Worm (Caenorhabditis elegans) whole organism, L3 larva: ENCODE data around the gene Y57G11C.1144.
A peak's percentile ranks its signal among the peaks of the same experiment; 100 is the strongest.

Experiments used
- aly-2 ChIP-seq: fragments of 150-350 bp; optimal IDR thresholded peaks from 2 replicates; lab custom pipeline; 2014; ENCODE audit warnings: missing biosample characterization, missing genetic modification characterization
- ama-1 ChIP-seq: fragments of 150-350 bp; optimal IDR thresholded peaks from 2 replicates; lab custom pipeline; 2018
- ceh-16 ChIP-seq: sonication (generic microtip); optimal IDR thresholded peaks from 2 replicates; lab custom pipeline; 2017; ENCODE audit warnings: missing biosample characterization, missing genetic modification characterization
- ceh-28 ChIP-seq: fragments of 150-350 bp; optimal IDR thresholded peaks from 2 replicates; lab custom pipeline; 2014; ENCODE audit warnings: missing biosample characterization, missing genetic modification reagents, missing genetic modification characterization
- ceh-82 ChIP-seq: fragments of 150-350 bp; optimal IDR thresholded peaks from 2 replicates; lab custom pipeline; 2014; ENCODE audit warnings: missing biosample characterization, missing genetic modification characterization
- ceh-9 ChIP-seq: sonication (generic microtip); optimal IDR thresholded peaks from 2 replicates; lab custom pipeline; 2018; ENCODE audit warnings: missing biosample characterization, missing genetic modification characterization
- daf-12 ChIP-seq: fragments of 150-350 bp; optimal IDR thresholded peaks from 2 replicates; lab custom pipeline; 2014; ENCODE audit warnings: missing biosample characterization, missing genetic modification reagents, missing genetic modification characterization
- egl-5 ChIP-seq: fragments of 150-350 bp; optimal IDR thresholded peaks from 2 replicates; lab custom pipeline; 2017; ENCODE audit warnings: missing biosample characterization, missing genetic modification reagents, missing genetic modification characterization, inconsistent platforms
- elt-1 ChIP-seq: fragments of 150-350 bp; optimal IDR thresholded peaks from 2 replicates; lab custom pipeline; 2014; ENCODE audit warnings: missing biosample characterization, missing genetic modification characterization
- elt-3 ChIP-seq, 3 experiments: fragments of 150-350 bp in 1 of 3; sonication (generic microtip) in 2 of 3; optimal IDR thresholded peaks; 2 replicates in 2 of 3; 4 replicates in 1 of 3; lab custom pipeline; 2014 to 2017; ENCODE audit warnings: missing biosample characterization in 3 of 3, missing genetic modification characterization in 3 of 3
- eor-1 ChIP-seq, 2 experiments: fragments of 150-350 bp; optimal IDR thresholded peaks; 2 replicates each; lab custom pipeline; 2014 to 2018; ENCODE audit warnings: missing biosample characterization in 2 of 2, missing genetic modification characterization in 2 of 2
- fkh-2 ChIP-seq: fragments of 150-350 bp; optimal IDR thresholded peaks from 2 replicates; lab custom pipeline; 2014; ENCODE audit warnings: missing biosample characterization, missing genetic modification reagents, missing genetic modification characterization
- fos-1 ChIP-seq: fragments of 150-350 bp; optimal IDR thresholded peaks from 2 replicates; lab custom pipeline; 2014; ENCODE audit warnings: missing biosample characterization, missing genetic modification characterization
- hmg-11 ChIP-seq: sonication (generic microtip); optimal IDR thresholded peaks from 2 replicates; lab custom pipeline; 2016; ENCODE audit warnings: missing genetic modification characterization, missing compliant biosample characterization
- lin-15B ChIP-seq: fragments of 150-350 bp; optimal IDR thresholded peaks from 2 replicates; lab custom pipeline; 2014; ENCODE audit warnings: missing biosample characterization, missing genetic modification characterization
- lin-39 ChIP-seq: fragments of 150-350 bp; optimal IDR thresholded peaks from 2 replicates; lab custom pipeline; 2018; ENCODE audit warnings: missing biosample characterization, missing genetic modification reagents, missing genetic modification characterization
- lsy-12 ChIP-seq: sonication (generic microtip); optimal IDR thresholded peaks from 2 replicates; lab custom pipeline; 2016; ENCODE audit warnings: mild to moderate bottlenecking, missing genetic modification characterization, missing compliant biosample characterization
- mdl-1 ChIP-seq: fragments of 150-350 bp; optimal IDR thresholded peaks from 2 replicates; lab custom pipeline; 2014; ENCODE audit warnings: missing biosample characterization, missing genetic modification characterization
- mml-1 ChIP-seq: fragments of 150-350 bp; sonication (generic microtip); optimal IDR thresholded peaks from 3 replicates; lab custom pipeline; 2014; ENCODE audit warnings: missing biosample characterization, missing genetic modification characterization
- nfya-1 ChIP-seq: sonication (generic microtip); optimal IDR thresholded peaks from 2 replicates; lab custom pipeline; 2017; ENCODE audit warnings: missing genetic modification characterization, mild to moderate bottlenecking, missing compliant biosample characterization, antibody characterized with exemption, moderate library complexity; ENCODE audit not compliant: insufficient read depth
- nhr-11 ChIP-seq: fragments of 150-350 bp; optimal IDR thresholded peaks from 2 replicates; lab custom pipeline; 2014; ENCODE audit warnings: missing biosample characterization, missing genetic modification characterization
- nhr-23 ChIP-seq: fragments of 150-350 bp; optimal IDR thresholded peaks from 2 replicates; lab custom pipeline; 2014; ENCODE audit warnings: missing biosample characterization, missing genetic modification reagents, missing genetic modification characterization
- nhr-237 ChIP-seq: fragments of 150-350 bp; optimal IDR thresholded peaks from 2 replicates; lab custom pipeline; 2014; ENCODE audit warnings: missing biosample characterization, missing genetic modification characterization
- nhr-25 ChIP-seq: sonication (generic microtip); optimal IDR thresholded peaks from 2 replicates; lab custom pipeline; 2017; ENCODE audit warnings: missing biosample characterization, missing genetic modification characterization
- nhr-28 ChIP-seq: fragments of 150-350 bp; optimal IDR thresholded peaks from 2 replicates; lab custom pipeline; 2014; ENCODE audit warnings: missing biosample characterization, missing genetic modification characterization
- nhr-43 ChIP-seq: sonication (generic microtip); optimal IDR thresholded peaks from 2 replicates; lab custom pipeline; 2016; ENCODE audit warnings: mild to moderate bottlenecking, missing genetic modification characterization, missing compliant biosample characterization; ENCODE audit not compliant: poor library complexity, severe bottlenecking
- nhr-76 ChIP-seq: fragments of 150-350 bp; sonication (generic microtip); optimal IDR thresholded peaks from 5 replicates; lab custom pipeline; 2014; ENCODE audit warnings: missing biosample characterization, missing genetic modification characterization
- pqm-1 ChIP-seq: fragments of 150-350 bp; optimal IDR thresholded peaks from 2 replicates; lab custom pipeline; 2017; ENCODE audit warnings: missing biosample characterization, missing genetic modification characterization, inconsistent platforms
- skn-1 ChIP-seq: fragments of 150-350 bp; optimal IDR thresholded peaks from 2 replicates; lab custom pipeline; 2014; ENCODE audit warnings: missing biosample characterization, missing genetic modification characterization
- snpc-4 ChIP-seq: fragments of 150-350 bp; optimal IDR thresholded peaks from 2 replicates; lab custom pipeline; 2014; ENCODE audit warnings: missing biosample characterization, missing genetic modification characterization
- unc-62 ChIP-seq: fragments of 150-350 bp; sonication (generic microtip); optimal IDR thresholded peaks from 4 replicates; lab custom pipeline; 2014; ENCODE audit warnings: missing biosample characterization, missing genetic modification reagents, missing genetic modification characterization
- zag-1 ChIP-seq: fragments of 150-350 bp; optimal IDR thresholded peaks from 2 replicates; lab custom pipeline; 2014; ENCODE audit warnings: missing biosample characterization, missing genetic modification characterization
- ztf-11 ChIP-seq: fragments of 150-350 bp; optimal IDR thresholded peaks from 2 replicates; lab custom pipeline; 2014; ENCODE audit warnings: missing biosample characterization, missing genetic modification characterization
- ztf-4 ChIP-seq: fragments of 150-350 bp; optimal IDR thresholded peaks from 2 replicates; lab custom pipeline; 2014; ENCODE audit warnings: missing biosample characterization, missing genetic modification characterization

Gene Y57G11C.1144

ce11 chrIV:14960061-14960460, 22.9 kb downstream of the Y57G11C.1144 start:
- TF ChIP-seq nhr-23 (tag; lab: Kevin White, UChicago): no peak
- TF ChIP-seq ama-1 (lab: Kevin White, UChicago): no peak
- no peak for TF ChIP-seq nhr-43 (tag; lab: Kevin White, UChicago)
- no peak for TF ChIP-seq nhr-28 (tag; lab: Kevin White, UChicago)
- no peak for TF ChIP-seq daf-12 (tag; lab: Kevin White, UChicago)
- no peak for TF ChIP-seq eor-1 (tag; optimal IDR thresholded peaks at IDR 0.05; lab: Kevin White, UChicago)
- no peak for TF ChIP-seq zag-1 (tag; lab: Kevin White, UChicago)
- no peak for TF ChIP-seq fos-1 (tag; lab: Kevin White, UChicago)
- no peak for TF ChIP-seq ceh-16
- no peak for TF ChIP-seq lin-15B (tag; lab: Kevin White, UChicago)

ce11 chrIV:14978204-14978603, 41.1 kb downstream of the Y57G11C.1144 start:
- TF ChIP-seq lin-15B (tag; lab: Kevin White, UChicago) (no peak), fkh-2 (no peak), fos-1 (tag; lab: Kevin White, UChicago) (no peak), pqm-1 (no peak), nhr-25 (no peak), elt-3 (tag; optimal IDR thresholded peaks at IDR 0.05; lab: Kevin White, UChicago) (no peak), daf-12 (tag; lab: Kevin White, UChicago) (no peak), mml-1 (no peak), unc-62 (no peak), nhr-237 (tag; lab: Kevin White, UChicago) (no peak), lin-39 (tag; lab: Kevin White, UChicago) (no peak), ztf-11 (tag; lab: Kevin White, UChicago) (no peak), nhr-28 (tag; lab: Kevin White, UChicago) (no peak), ceh-28 (no peak), nhr-76 (tag; lab: Kevin White, UChicago) (no peak), nhr-11 (tag; lab: Kevin White, UChicago) (no peak), hmg-11 (tag; lab: Kevin White, UChicago) (no peak)

ce11 chrIV:14981311-14981710, 44.2 kb downstream of the Y57G11C.1144 start, which contains the start of gene atln-2:
TSS of gene atln-2 (plus strand) at chrIV:14981611.
- TF ChIP-seq snpc-4 (tag; lab: Kevin White, UChicago) (no peak), egl-5 (tag; lab: Kevin White, UChicago) (no peak), ztf-4 (tag; lab: Kevin White, UChicago) (no peak), ceh-82 (tag; lab: Kevin White, UChicago) (no peak), mdl-1 (tag; lab: Kevin White, UChicago) (no peak), nhr-76 (tag; lab: Kevin White, UChicago) (no peak), ceh-28 (no peak), aly-2 (tag; lab: Kevin White, UChicago) (no peak), nhr-43 (tag; lab: Kevin White, UChicago) (no peak)

- TF ChIP-seq elt-3 (tag; optimal IDR thresholded peaks at IDR 0.05; lab: Kevin White, UChicago) (peak in 1 of 3 experiments; percentile 32), nfya-1 (peak; percentile 13), nhr-43 (tag; lab: Kevin White, UChicago) (peak; percentile 87), nhr-28 (tag; lab: Kevin White, UChicago) (no peak), snpc-4 (tag; lab: Kevin White, UChicago) (peak; percentile 74), skn-1 (tag; lab: Kevin White, UChicago) (no peak), ama-1 (lab: Kevin White, UChicago) (peak; percentile 66)
- TF ChIP-seq, all 47 proteins: peak for 5
Measured at ce11 chrIV:14985019-14985418, 47.9 kb downstream of the Y57G11C.1144 start.

- TF ChIP-seq ama-1 (lab: Kevin White, UChicago) (no peak), lsy-12 (tag; lab: Kevin White, UChicago) (no peak), snpc-4 (tag; lab: Kevin White, UChicago) (no peak), nhr-23 (tag; lab: Kevin White, UChicago) (no peak), elt-3 (tag; optimal IDR thresholded peaks at IDR 0.05; lab: Kevin White, UChicago) (no peak), ztf-11 (tag; lab: Kevin White, UChicago) (no peak), ceh-9 (tag; lab: Kevin White, UChicago) (no peak), nhr-11 (tag; lab: Kevin White, UChicago) (no peak), nhr-28 (tag; lab: Kevin White, UChicago) (no peak), elt-1 (tag; lab: Kevin White, UChicago) (no peak), nhr-25 (no peak)
- TF ChIP-seq, all 47 proteins: peak for 0
Measured at ce11 chrIV:14985859-14986258, 48.7 kb downstream of the Y57G11C.1144 start.
